Fruit fly (Drosophila melanogaster) whole organism, prepupa: ENCODE measurements around the gene Mhc.

Experiments
- Blimp-1 ChIP-seq: fragments of 200-800 bp; sonication (Bioruptor generic); optimal IDR thresholded peaks from 3 replicates; lab custom pipeline; 2017; ENCODE audit warnings: missing biosample characterization, missing genetic modification characterization, mild to moderate bottlenecking, moderate library complexity, missing genetic modification reagents
- CG11294 ChIP-seq: fragments of 200-800 bp; sonication (Bioruptor generic); IDR thresholded peaks from 2 replicates; pipeline ENCODE4 v1.3.6; 2022; ENCODE audit warnings: missing biosample characterization, missing genetic modification characterization
- CG3919 ChIP-seq: fragments of 200-800 bp; sonication (Bioruptor generic); optimal IDR thresholded peaks from 3 replicates; lab custom pipeline; 2016; ENCODE audit warnings: missing biosample characterization, missing genetic modification characterization
- CG6276 ChIP-seq: fragments of 200-800 bp; sonication (Bioruptor generic); optimal IDR thresholded peaks from 2 replicates; lab custom pipeline; 2017; ENCODE audit warnings: missing biosample characterization, mild to moderate bottlenecking, missing genetic modification characterization
- CG6854 ChIP-seq: fragments of 200-800 bp; sonication (Bioruptor generic); optimal IDR thresholded peaks from 2 replicates; lab custom pipeline; 2017; ENCODE audit warnings: missing biosample characterization, mild to moderate bottlenecking, missing genetic modification characterization
- CG8319 ChIP-seq: fragments of 200-800 bp; sonication (Bioruptor generic); optimal IDR thresholded peaks from 3 replicates; lab custom pipeline; 2016; ENCODE audit warnings: missing biosample characterization, missing genetic modification characterization
- Eip75B ChIP-seq: fragments of 200-800 bp; sonication (Bioruptor generic); optimal IDR thresholded peaks from 3 replicates; lab custom pipeline; 2016; ENCODE audit warnings: missing biosample characterization, missing genetic modification characterization
- Ets21C ChIP-seq: fragments of 200-800 bp; sonication (Bioruptor generic); optimal IDR thresholded peaks from 3 replicates; lab custom pipeline; 2016; ENCODE audit warnings: missing biosample characterization, missing genetic modification characterization
- Gug ChIP-seq: fragments of 200-800 bp; sonication (Bioruptor generic); IDR thresholded peaks from 2 replicates; pipeline ENCODE4 v1.3.6; 2022; ENCODE audit warnings: missing biosample characterization, missing genetic modification characterization
- Hr4 ChIP-seq: fragments of 200-800 bp; sonication (Bioruptor generic); optimal IDR thresholded peaks from 3 replicates; lab custom pipeline; 2016; ENCODE audit warnings: missing biosample characterization, missing genetic modification characterization
- OdsH ChIP-seq: fragments of 200-800 bp; sonication (Bioruptor generic); optimal IDR thresholded peaks from 3 replicates; lab custom pipeline; 2016; ENCODE audit warnings: missing biosample characterization, missing genetic modification characterization
- Sox102F ChIP-seq: fragments of 200-800 bp; sonication (Bioruptor generic); optimal IDR thresholded peaks from 2 replicates; lab custom pipeline; 2016; ENCODE audit warnings: missing biosample characterization, mild to moderate bottlenecking, missing genetic modification characterization
- acj6 ChIP-seq: fragments of 200-800 bp; sonication (Bioruptor generic); optimal IDR thresholded peaks from 3 replicates; lab custom pipeline; 2016; ENCODE audit warnings: missing biosample characterization, missing genetic modification characterization
- esn ChIP-seq: fragments of 200-800 bp; sonication (Bioruptor generic); optimal IDR thresholded peaks from 2 replicates; lab custom pipeline; 2016; ENCODE audit warnings: missing biosample characterization, mild to moderate bottlenecking, missing genetic modification characterization, moderate library complexity

dm6 chr2L:16789880-16790279, 23.5 kb downstream of the Mhc start:
- TF ChIP-seq Sox102F (GFP tag; lab: Kevin White, UChicago), result no peak
- no peak for TF ChIP-seq Hr4 (GFP tag; lab: Kevin White, UChicago)
- no peak for TF ChIP-seq OdsH (GFP tag; lab: Kevin White, UChicago)
- no peak for TF ChIP-seq Eip75B (GFP tag; lab: Kevin White, UChicago)
- TF ChIP-seq Blimp-1 (GFP tag; lab: Kevin White, UChicago), result no peak
- TF ChIP-seq CG6276 (GFP tag; lab: Kevin White, UChicago), result no peak
- no peak for TF ChIP-seq Ets21C (GFP tag; lab: Kevin White, UChicago)
- no peak for TF ChIP-seq CG3919
- no peak for TF ChIP-seq CG6854 (GFP tag; lab: Kevin White, UChicago)
- TF ChIP-seq CG8319, result no peak
- TF ChIP-seq acj6 (GFP tag; lab: Kevin White, UChicago), result no peak
- no peak for TF ChIP-seq esn (GFP tag; lab: Kevin White, UChicago)
- no peak for TF ChIP-seq CG11294
- TF ChIP-seq Gug (GFP tag; lab: Robert Waterston, UW), result no peak
